Fruit fly (Drosophila melanogaster) whole organism, adult: ENCODE measurements around the gene CG11656.

Experiments
- CG14711 ChIP-seq: fragments of 200-800 bp; sonication (Bioruptor generic); optimal IDR thresholded peaks from 2 replicates; lab custom pipeline; 2018; ENCODE audit warnings: missing biosample characterization, mild to moderate bottlenecking, missing genetic modification characterization, moderate library complexity
- CG5204 ChIP-seq: fragments of 200-800 bp; sonication (Bioruptor generic); optimal IDR thresholded peaks from 2 replicates; lab custom pipeline; 2016; ENCODE audit warnings: missing biosample characterization, missing genetic modification characterization
- cic ChIP-seq: fragments of 200-800 bp; sonication (Bioruptor generic); optimal IDR thresholded peaks from 2 replicates; lab custom pipeline; 2017; ENCODE audit warnings: missing biosample characterization, mild to moderate bottlenecking, missing genetic modification characterization, moderate library complexity

- TF ChIP-seq CG5204 (GFP tag; lab: Kevin White, UChicago) (peak; percentile 75), cic (GFP tag; lab: Kevin White, UChicago) (peak; percentile 91), CG14711 (tag; lab: Kevin White, UChicago) (peak; percentile 93)
Measured at dm6 chr3R:12982167-12982981, 27.3 kb upstream of the CG11656 start.
